Fruit fly (Drosophila melanogaster) whole organism, embryonic: ENCODE results near the gene mtTFB2.

Experiments used
- CG10543 ChIP-seq: fragments of 200-800 bp; sonication (Bioruptor generic); optimal IDR thresholded peaks from 3 replicates; lab custom pipeline; 2017; ENCODE audit warnings: missing biosample characterization, mild to moderate bottlenecking, missing genetic modification characterization, moderate library complexity
- CG3838 ChIP-seq: fragments of 200-800 bp; sonication (Bioruptor generic); optimal IDR thresholded peaks from 3 replicates; lab custom pipeline; 2016; ENCODE audit warnings: missing biosample characterization, missing genetic modification characterization
- Dp ChIP-seq: fragments of 200-800 bp; sonication (Bioruptor generic); optimal IDR thresholded peaks from 2 replicates; lab custom pipeline; 2018; ENCODE audit warnings: missing biosample characterization, mild to moderate bottlenecking, missing genetic modification characterization, moderate library complexity
- HHEX ChIP-seq: fragments of 200-800 bp; sonication (Bioruptor generic); optimal IDR thresholded peaks from 3 replicates; lab custom pipeline; 2017; ENCODE audit warnings: missing biosample characterization, mild to moderate bottlenecking, missing genetic modification characterization, missing genetic modification reagents
- HLH3B ChIP-seq: fragments of 200-800 bp; sonication (Bioruptor generic); IDR thresholded peaks from 2 replicates; pipeline ENCODE4 v1.3.6; 2022; ENCODE audit warnings: missing biosample characterization, missing genetic modification characterization
- PHDP ChIP-seq: fragments of 200-800 bp; sonication (Bioruptor generic); optimal IDR thresholded peaks from 3 replicates; lab custom pipeline; 2018; ENCODE audit warnings: missing biosample characterization, mild to moderate bottlenecking, missing genetic modification characterization, moderate library complexity
- dan ChIP-seq: fragments of 200-800 bp; sonication (Bioruptor generic); IDR thresholded peaks from 2 replicates; pipeline ENCODE4 v1.3.6; 2022; ENCODE audit warnings: missing biosample characterization, missing genetic modification characterization
- grau ChIP-seq: fragments of 200-800 bp; optimal IDR thresholded peaks from 3 replicates; lab custom pipeline; 2019; ENCODE audit warnings: missing biosample characterization, mild to moderate bottlenecking, missing genetic modification characterization, moderate library complexity

dm6 chr3R:10045343-10045742, at the start of gene mtTFB2, which contains the start of gene CG11722:
- TF ChIP-seq grau (tag; lab: Kevin White, UChicago) (no peak), HLH3B (no peak), CG3838 (GFP tag; lab: Kevin White, UChicago) (no peak), HHEX (GFP tag; lab: Kevin White, UChicago) (no peak), CG10543 (no peak), Dp (peak; percentile 29), dan (GFP tag; lab: Robert Waterston, UW) (no peak), PHDP (tag; lab: Kevin White, UChicago) (no peak)
